Worm (Caenorhabditis elegans) whole organism, early embryonic: Measurements from ENCODE around the gene T04A8.8.

Experiments used
- aly-1 ChIP-seq: sonication (generic microtip); optimal IDR thresholded peaks from 2 replicates; lab custom pipeline; 2016; ENCODE audit warnings: missing genetic modification characterization, missing compliant biosample characterization
- ama-1 ChIP-seq: fragments of 150-350 bp; optimal IDR thresholded peaks from 2 replicates; lab custom pipeline; 2014
- flt-1 ChIP-seq: fragments of 200-800 bp; sonication (Bioruptor generic); IDR thresholded peaks from 2 replicates; pipeline ENCODE4 v1.3.6; 2022; ENCODE audit warnings: missing genetic modification characterization, missing compliant biosample characterization
- hmbx-1 ChIP-seq: sonication (generic microtip); optimal IDR thresholded peaks from 2 replicates; lab custom pipeline; 2016; ENCODE audit warnings: mild to moderate bottlenecking, missing genetic modification characterization, missing compliant biosample characterization
- pes-1 ChIP-seq: fragments of 200-800 bp; sonication (Bioruptor generic); IDR thresholded peaks from 2 replicates; pipeline ENCODE4 v1.3.6; 2022; ENCODE audit warnings: missing genetic modification reagents, missing genetic modification characterization, missing compliant biosample characterization
- scrt-1 ChIP-seq: fragments of 200-800 bp; sonication (Bioruptor generic); IDR thresholded peaks from 2 replicates; pipeline ENCODE4 v1.3.6; 2022; ENCODE audit warnings: missing genetic modification characterization, missing compliant biosample characterization
- sea-1 ChIP-seq: fragments of 200-800 bp; sonication (Bioruptor generic); conservative IDR thresholded peaks from 2 replicates; pipeline ENCODE4 v1.3.6; 2022; ENCODE audit warnings: missing genetic modification characterization, missing compliant biosample characterization
- tra-4 ChIP-seq: sonication (generic microtip); optimal IDR thresholded peaks from 2 replicates; lab custom pipeline; 2017; ENCODE audit warnings: missing genetic modification characterization, missing compliant biosample characterization

- TF ChIP-seq sea-1 (GFP tag; lab: Robert Waterston, UW) (no peak), ama-1 (lab: Kevin White, UChicago) (no peak), aly-1 (tag; lab: Kevin White, UChicago) (no peak), pes-1 (no peak), tra-4 (no peak), hmbx-1 (tag; lab: Kevin White, UChicago) (no peak), flt-1 (GFP tag; lab: Robert Waterston, UW) (no peak), scrt-1 (GFP tag; lab: Robert Waterston, UW) (no peak)
Measured at ce11 chrIII:4720620-4721227, 26.9 kb downstream of the T04A8.8 start, which contains the start of gene emb-5.
